Worm (Caenorhabditis elegans): ENCODE results near the gene cdc-73.

DNA sequence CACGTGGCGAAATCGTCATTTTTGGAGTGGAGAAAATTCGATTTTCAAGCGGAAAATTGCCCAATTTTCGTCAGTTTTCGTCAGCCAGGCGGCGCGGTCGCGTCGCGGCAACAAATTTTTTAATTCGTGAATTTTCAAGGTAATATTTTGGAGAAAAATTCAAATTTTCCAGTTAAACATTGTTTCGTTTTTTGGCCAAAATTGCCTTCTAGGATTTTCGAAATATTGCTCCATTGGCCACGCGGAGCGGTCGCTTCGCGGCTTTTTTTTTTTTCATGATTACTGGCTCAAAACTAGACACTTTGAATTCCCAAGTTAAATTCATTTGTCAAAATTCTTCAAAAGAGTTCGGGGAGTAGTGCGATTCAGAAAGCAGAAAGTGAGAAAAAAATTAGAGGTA, 5.3 kb downstream of the cdc-73 start:
- TF ChIP-seq tbx-2 (tag; optimal IDR thresholded peaks at IDR 0.05) (no peak), nhr-77 (tag; optimal IDR thresholded peaks at IDR 0.05) (no peak), unc-62 (GFP tag; optimal IDR thresholded peaks at IDR 0.05) (no peak)
